In genomic region chr3R:5653887-5654286, dm6 we compare ENCODE assay signal across 2 fruit fly cellular contexts.
TF ChIP-seq lines count a peak whose summit lies in the region.

No protein-coding gene starts in this region.

- TF ChIP-seq CTCF in whole organism, embryonic (GFP tag; optimal IDR thresholded peaks at IDR 0.05; lab: Kevin White, UChicago): no peak

TF ChIP-seq in whole organism, adult, 20 proteins besides CTCF, POLR2A, EP300 and RAD21:
- TF ChIP-seq CG5204 (GFP tag; optimal IDR thresholded peaks at IDR 0.05; lab: Kevin White, UChicago): no peak
- TF ChIP-seq cic (GFP tag; optimal IDR thresholded peaks at IDR 0.05; lab: Kevin White, UChicago): peak; percentile 48

TF ChIP-seq in whole organism, embryonic, 481 proteins besides CTCF, POLR2A, EP300 and RAD21 (continues in another document):
- TF ChIP-seq CG17802 (tag; optimal IDR thresholded peaks at IDR 0.05; lab: Kevin White, UChicago) (no peak), Antp (GFP tag; optimal IDR thresholded peaks at IDR 0.05; lab: Kevin White, UChicago) (no peak), GATAe (GFP tag; conservative IDR thresholded peaks at IDR 0.05; lab: Robert Waterston, UW) (peak; percentile 26; the same call in 1 of the 2 replicates), CG13123 (GFP tag; optimal IDR thresholded peaks at IDR 0.05; lab: Kevin White, UChicago) (no peak), chif (GFP tag; optimal IDR thresholded peaks at IDR 0.05; lab: Kevin White, UChicago) (no peak), phol (tag; optimal IDR thresholded peaks at IDR 0.05; lab: Kevin White, UChicago) (no peak), Atf6 (GFP tag; IDR thresholded peaks at IDR 0.05; lab: Robert Waterston, UW) (no peak), CG1647 (GFP tag; optimal IDR thresholded peaks at IDR 0.05; lab: Kevin White, UChicago) (no peak), NFAT (GFP tag; IDR thresholded peaks at IDR 0.05; lab: Robert Waterston, UW) (no peak), CG14014 (GFP tag; IDR thresholded peaks at IDR 0.05; lab: Robert Waterston, UW) (no peak), YL-1 (GFP tag; optimal IDR thresholded peaks at IDR 0.05; lab: Kevin White, UChicago) (no peak), HmgZ (tag; optimal IDR thresholded peaks at IDR 0.05; lab: Kevin White, UChicago) (peak; percentile 19), Atf-2 (GFP tag; optimal IDR thresholded peaks at IDR 0.05; lab: Kevin White, UChicago) (no peak), Elba2 (GFP tag; optimal IDR thresholded peaks at IDR 0.05; lab: Kevin White, UChicago) (no peak), CG1602 (GFP tag; optimal IDR thresholded peaks at IDR 0.05; lab: Kevin White, UChicago) (no peak), Lpt (GFP tag; optimal IDR thresholded peaks at IDR 0.05; lab: Kevin White, UChicago) (no peak), CG13894 (tag; optimal IDR thresholded peaks at IDR 0.05; lab: Kevin White, UChicago) (no peak), CG9727 (GFP tag; optimal IDR thresholded peaks at IDR 0.05; lab: Kevin White, UChicago) (no peak), scrt (GFP tag; optimal IDR thresholded peaks at IDR 0.05; lab: Kevin White, UChicago) (no peak), slou (GFP tag; optimal IDR thresholded peaks at IDR 0.05; lab: Kevin White, UChicago) (no peak), MBD-R2 (GFP tag; IDR thresholded peaks at IDR 0.05; lab: Robert Waterston, UW) (no peak), CG11696 (GFP tag; IDR thresholded peaks at IDR 0.05; lab: Robert Waterston, UW) (no peak), gro (GFP tag; optimal IDR thresholded peaks at IDR 0.05; lab: Kevin White, UChicago) (no peak), E2f2 (GFP tag; IDR thresholded peaks at IDR 0.05; lab: Robert Waterston, UW) (peak; percentile 9; the same call in 1 of the 2 replicates), CG3847 (GFP tag; IDR thresholded peaks at IDR 0.05; lab: Robert Waterston, UW) (no peak), CG17912 (GFP tag; optimal IDR thresholded peaks at IDR 0.05; lab: Kevin White, UChicago) (no peak), CG8388 (GFP tag; optimal IDR thresholded peaks at IDR 0.05; lab: Kevin White, UChicago) (peak; percentile 3), zfh1 (GFP tag; IDR thresholded peaks at IDR 0.05; lab: Robert Waterston, UW) (no peak), tna (GFP tag; IDR thresholded peaks at IDR 0.05; lab: Robert Waterston, UW; ENCODE audit: partially characterized antibody) (no peak), bsh (GFP tag; optimal IDR thresholded peaks at IDR 0.05; lab: Kevin White, UChicago) (no peak), CG2202 (tag; optimal IDR thresholded peaks at IDR 0.05; lab: Kevin White, UChicago) (no peak), CG32772 (GFP tag; IDR thresholded peaks at IDR 0.05; lab: Robert Waterston, UW) (no peak), Hr51 (GFP tag; optimal IDR thresholded peaks at IDR 0.05; lab: Kevin White, UChicago) (no peak), bcd (GFP tag; optimal IDR thresholded peaks at IDR 0.05; lab: Kevin White, UChicago) (no peak), Ravus (GFP tag; IDR thresholded peaks at IDR 0.05; lab: Robert Waterston, UW) (no peak), Hmr (GFP tag; optimal IDR thresholded peaks at IDR 0.05; lab: Kevin White, UChicago) (no peak), esg (GFP tag; conservative IDR thresholded peaks at IDR 0.05; lab: Robert Waterston, UW) (no peak), nau (GFP tag; optimal IDR thresholded peaks at IDR 0.05; lab: Kevin White, UChicago) (no peak), crp (GFP tag; optimal IDR thresholded peaks at IDR 0.05; lab: Kevin White, UChicago) (no peak), NK7.1 (GFP tag; optimal IDR thresholded peaks at IDR 0.05; lab: Kevin White, UChicago) (no peak), CG2889 (GFP tag; IDR thresholded peaks at IDR 0.05; lab: Robert Waterston, UW) (no peak), Hsf (GFP tag; optimal IDR thresholded peaks at IDR 0.05; lab: Kevin White, UChicago) (no peak), Hr3 (GFP tag; optimal IDR thresholded peaks at IDR 0.05; lab: Kevin White, UChicago) (no peak), ATbp (GFP tag; optimal IDR thresholded peaks at IDR 0.05; lab: Kevin White, UChicago) (no peak), CG11085 (GFP tag; IDR thresholded peaks at IDR 0.05; lab: Robert Waterston, UW) (no peak), Oli (tag; optimal IDR thresholded peaks at IDR 0.05; lab: Kevin White, UChicago) (no peak), vfl (GFP tag; optimal IDR thresholded peaks at IDR 0.05; lab: Kevin White, UChicago) (no peak), CG13296 (GFP tag; optimal IDR thresholded peaks at IDR 0.05; lab: Kevin White, UChicago) (peak; percentile 13), CG7745 (tag; optimal IDR thresholded peaks at IDR 0.05; lab: Kevin White, UChicago) (no peak), Optix (GFP tag; IDR thresholded peaks at IDR 0.05; lab: Robert Waterston, UW) (no peak), luna (GFP tag; optimal IDR thresholded peaks at IDR 0.05; lab: Kevin White, UChicago) (no peak), nmo (GFP tag; optimal IDR thresholded peaks at IDR 0.05; lab: Kevin White, UChicago) (no peak), cas (GFP tag; IDR thresholded peaks at IDR 0.05; lab: Robert Waterston, UW) (no peak), CG10431 (GFP tag; optimal IDR thresholded peaks at IDR 0.05; lab: Kevin White, UChicago) (no peak), pita (GFP tag; optimal IDR thresholded peaks at IDR 0.05; lab: Kevin White, UChicago) (no peak), Vsx1 (GFP tag; optimal IDR thresholded peaks at IDR 0.05; lab: Kevin White, UChicago) (peak; percentile 44), crol (GFP tag; IDR thresholded peaks at IDR 0.05; lab: Robert Waterston, UW) (peak; percentile 21; the same call in 1 of the 2 replicates), br (optimal IDR thresholded peaks at IDR 0.05; lab: Kevin White, UChicago) (no peak), ranshi (GFP tag; IDR thresholded peaks at IDR 0.05; lab: Robert Waterston, UW) (no peak), Deaf1 (tag; optimal IDR thresholded peaks at IDR 0.05; lab: Kevin White, UChicago) (no peak), Xbp1 (GFP tag; optimal IDR thresholded peaks at IDR 0.05; lab: Kevin White, UChicago) (no peak), CG14441 (GFP tag; IDR thresholded peaks at IDR 0.05; lab: Robert Waterston, UW) (no peak), ase (GFP tag; IDR thresholded peaks at IDR 0.05; lab: Robert Waterston, UW) (no peak), Myb (GFP tag; optimal IDR thresholded peaks at IDR 0.05; lab: Kevin White, UChicago) (no peak), CG12942 (GFP tag; optimal IDR thresholded peaks at IDR 0.05; lab: Kevin White, UChicago) (no peak), TFAM (GFP tag; optimal IDR thresholded peaks at IDR 0.05; lab: Kevin White, UChicago) (no peak), amos (GFP tag; IDR thresholded peaks at IDR 0.05; lab: Robert Waterston, UW; ENCODE audit: partially characterized antibody) (no peak), bowl (GFP tag; IDR thresholded peaks at IDR 0.05; lab: Robert Waterston, UW) (no peak), CG15011 (GFP tag; optimal IDR thresholded peaks at IDR 0.05; lab: Kevin White, UChicago) (no peak), ewg (GFP tag; optimal IDR thresholded peaks at IDR 0.05; lab: Kevin White, UChicago) (no peak), CG12219 (GFP tag; optimal IDR thresholded peaks at IDR 0.05; lab: Kevin White, UChicago) (no peak), mirr (GFP tag; optimal IDR thresholded peaks at IDR 0.05; lab: Kevin White, UChicago) (peak; percentile 99), CG12104 (GFP tag; optimal IDR thresholded peaks at IDR 0.05; lab: Kevin White, UChicago) (no peak), CG4360 (GFP tag; IDR thresholded peaks at IDR 0.05; lab: Robert Waterston, UW) (no peak), pfk (GFP tag; optimal IDR thresholded peaks at IDR 0.05; lab: Kevin White, UChicago) (no peak), sr (GFP tag; IDR thresholded peaks at IDR 0.05; lab: Robert Waterston, UW) (no peak), Gsc (GFP tag; IDR thresholded peaks at IDR 0.05; lab: Robert Waterston, UW) (no peak), pan (optimal IDR thresholded peaks at IDR 0.05; lab: Kevin White, UChicago) (no peak), pan (GFP tag; optimal IDR thresholded peaks at IDR 0.05 in 1 of 2, IDR thresholded peaks at IDR 0.05 in 1 of 2) (no peak), Bgb (GFP tag; IDR thresholded peaks at IDR 0.05; lab: Robert Waterston, UW; ENCODE audit: partially characterized antibody) (no peak), rib (GFP tag; IDR thresholded peaks at IDR 0.05; lab: Robert Waterston, UW) (no peak), shn (GFP tag; optimal IDR thresholded peaks at IDR 0.05; lab: Kevin White, UChicago) (no peak), lmd (GFP tag; IDR thresholded peaks at IDR 0.05; lab: Robert Waterston, UW) (no peak), CG18476 (GFP tag; optimal IDR thresholded peaks at IDR 0.05; lab: Kevin White, UChicago) (no peak), CG2116 (GFP tag; optimal IDR thresholded peaks at IDR 0.05; lab: Kevin White, UChicago) (no peak), CG4404 (GFP tag; IDR thresholded peaks at IDR 0.05; lab: Robert Waterston, UW) (no peak), Max (GFP tag; optimal IDR thresholded peaks at IDR 0.05; lab: Kevin White, UChicago) (no peak), Dbx (GFP tag; IDR thresholded peaks at IDR 0.05; lab: Robert Waterston, UW) (peak; percentile 14; the same call in 1 of the 3 replicates), CG15696 (tag; optimal IDR thresholded peaks at IDR 0.05; lab: Kevin White, UChicago) (no peak), pum (GFP tag; optimal IDR thresholded peaks at IDR 0.05; lab: Kevin White, UChicago) (no peak), CG12071 (GFP tag; optimal IDR thresholded peaks at IDR 0.05; lab: Kevin White, UChicago) (peak; percentile 12), sug (tag; optimal IDR thresholded peaks at IDR 0.05; lab: Kevin White, UChicago) (peak; percentile 65), CG34376 (GFP tag; optimal IDR thresholded peaks at IDR 0.05; lab: Kevin White, UChicago) (peak; percentile 96), CG30020 (tag; optimal IDR thresholded peaks at IDR 0.05; lab: Kevin White, UChicago) (no peak), zf30C (GFP tag; optimal IDR thresholded peaks at IDR 0.05; lab: Kevin White, UChicago) (peak; percentile 14)
